Worm (Caenorhabditis elegans): ENCODE data around the gene Y73C8C.3.

DNA sequence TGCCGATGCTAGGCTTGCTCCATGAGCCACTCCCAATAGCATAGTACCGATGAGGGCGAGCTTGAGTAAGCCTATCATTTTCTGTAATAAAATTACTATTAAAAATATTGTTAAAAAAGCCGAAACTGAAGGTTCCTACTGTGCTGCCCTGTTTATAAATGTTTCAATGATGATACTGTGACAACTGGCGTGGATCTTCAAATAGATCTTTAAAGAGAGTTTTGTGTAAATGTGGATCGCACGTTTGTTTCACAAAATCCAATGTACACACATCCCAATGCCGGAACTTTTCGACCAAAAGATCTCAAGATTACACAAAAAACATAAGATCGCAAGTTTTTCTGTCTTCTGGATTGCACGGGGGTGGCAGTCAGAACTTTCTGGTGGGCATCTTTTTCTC is 50.4 kb downstream of the Y73C8C.3 start, which contains the start of gene C36C5.14:
- TF ChIP-seq xnd-1 (tag; optimal IDR thresholded peaks at IDR 0.05) (no peak), ccch-3 (GFP tag; optimal IDR thresholded peaks at IDR 0.05) (no peak), B0336.3 (GFP tag; IDR thresholded peaks at IDR 0.05) (no peak), egl-18 (GFP tag; IDR thresholded peaks at IDR 0.05) (no peak), ceh-91 (GFP tag; IDR thresholded peaks at IDR 0.05) (no peak), ztf-28 (GFP tag; IDR thresholded peaks at IDR 0.05) (no peak), egrh-3 (GFP tag; IDR thresholded peaks at IDR 0.05) (no peak), zfh-2 (GFP tag; conservative IDR thresholded peaks at IDR 0.05) (no peak), him-1 (tag; optimal IDR thresholded peaks at IDR 0.05) (no peak), lsy-27 (tag; optimal IDR thresholded peaks at IDR 0.05; ENCODE audit: borderline replicate concordance, insufficient read depth) (no peak)
